Worm (Caenorhabditis elegans) whole organism, L3 larva: ENCODE measurements around the gene F54F2.7.
A peak's percentile ranks its signal among the peaks of the same experiment; 100 is the strongest.

Source experiments
- R02D3.7 ChIP-seq: fragments of 150-350 bp; optimal IDR thresholded peaks from 2 replicates; lab custom pipeline; 2014; ENCODE audit warnings: missing biosample characterization, missing genetic modification characterization
- ZK546.5 ChIP-seq: sonication (generic microtip); optimal IDR thresholded peaks from 2 replicates; lab custom pipeline; 2017; ENCODE audit warnings: missing biosample characterization, missing genetic modification characterization
- aly-2 ChIP-seq: fragments of 150-350 bp; optimal IDR thresholded peaks from 2 replicates; lab custom pipeline; 2014; ENCODE audit warnings: missing biosample characterization, missing genetic modification characterization
- ama-1 ChIP-seq: fragments of 150-350 bp; optimal IDR thresholded peaks from 2 replicates; lab custom pipeline; 2018
- ceh-16 ChIP-seq: sonication (generic microtip); optimal IDR thresholded peaks from 2 replicates; lab custom pipeline; 2017; ENCODE audit warnings: missing biosample characterization, missing genetic modification characterization
- ceh-28 ChIP-seq: fragments of 150-350 bp; optimal IDR thresholded peaks from 2 replicates; lab custom pipeline; 2014; ENCODE audit warnings: missing biosample characterization, missing genetic modification reagents, missing genetic modification characterization
- ceh-82 ChIP-seq: fragments of 150-350 bp; optimal IDR thresholded peaks from 2 replicates; lab custom pipeline; 2014; ENCODE audit warnings: missing biosample characterization, missing genetic modification characterization
- ceh-9 ChIP-seq: sonication (generic microtip); optimal IDR thresholded peaks from 2 replicates; lab custom pipeline; 2018; ENCODE audit warnings: missing biosample characterization, missing genetic modification characterization
- daf-12 ChIP-seq: fragments of 150-350 bp; optimal IDR thresholded peaks from 2 replicates; lab custom pipeline; 2014; ENCODE audit warnings: missing biosample characterization, missing genetic modification reagents, missing genetic modification characterization
- egl-27 ChIP-seq: sonication (generic microtip); optimal IDR thresholded peaks from 4 replicates; lab custom pipeline; 2017; ENCODE audit warnings: missing biosample characterization, missing genetic modification reagents, missing genetic modification characterization
- egl-5 ChIP-seq: fragments of 150-350 bp; optimal IDR thresholded peaks from 2 replicates; lab custom pipeline; 2017; ENCODE audit warnings: missing biosample characterization, missing genetic modification reagents, missing genetic modification characterization, inconsistent platforms
- elt-1 ChIP-seq: fragments of 150-350 bp; optimal IDR thresholded peaks from 2 replicates; lab custom pipeline; 2014; ENCODE audit warnings: missing biosample characterization, missing genetic modification characterization
- elt-2 ChIP-seq: sonication (generic microtip); optimal IDR thresholded peaks from 2 replicates; lab custom pipeline; 2016; ENCODE audit warnings: missing genetic modification reagents, mild to moderate bottlenecking, missing genetic modification characterization, missing compliant biosample characterization
- elt-3 ChIP-seq, 3 experiments: fragments of 150-350 bp in 1 of 3; sonication (generic microtip) in 2 of 3; optimal IDR thresholded peaks; 2 replicates in 2 of 3; 4 replicates in 1 of 3; lab custom pipeline; 2014 to 2017; ENCODE audit warnings: missing biosample characterization in 3 of 3, missing genetic modification characterization in 3 of 3
- eor-1 ChIP-seq, 2 experiments: fragments of 150-350 bp; optimal IDR thresholded peaks; 2 replicates each; lab custom pipeline; 2014 to 2018; ENCODE audit warnings: missing biosample characterization in 2 of 2, missing genetic modification characterization in 2 of 2
- fkh-10 ChIP-seq: sonication (generic microtip); optimal IDR thresholded peaks from 2 replicates; lab custom pipeline; 2017; ENCODE audit warnings: missing biosample characterization, missing genetic modification reagents, missing genetic modification characterization
- fkh-2 ChIP-seq: fragments of 150-350 bp; optimal IDR thresholded peaks from 2 replicates; lab custom pipeline; 2014; ENCODE audit warnings: missing biosample characterization, missing genetic modification reagents, missing genetic modification characterization
- fos-1 ChIP-seq: fragments of 150-350 bp; optimal IDR thresholded peaks from 2 replicates; lab custom pipeline; 2014; ENCODE audit warnings: missing biosample characterization, missing genetic modification characterization
- hmg-11 ChIP-seq: sonication (generic microtip); optimal IDR thresholded peaks from 2 replicates; lab custom pipeline; 2016; ENCODE audit warnings: missing genetic modification characterization, missing compliant biosample characterization
- jun-1 ChIP-seq: fragments of 150-350 bp; optimal IDR thresholded peaks from 2 replicates; lab custom pipeline; 2014; ENCODE audit warnings: missing biosample characterization, missing genetic modification reagents, missing genetic modification characterization
- lin-15B ChIP-seq: fragments of 150-350 bp; optimal IDR thresholded peaks from 2 replicates; lab custom pipeline; 2014; ENCODE audit warnings: missing biosample characterization, missing genetic modification characterization
- lin-39 ChIP-seq: fragments of 150-350 bp; optimal IDR thresholded peaks from 2 replicates; lab custom pipeline; 2018; ENCODE audit warnings: missing biosample characterization, missing genetic modification reagents, missing genetic modification characterization
- lsy-12 ChIP-seq: sonication (generic microtip); optimal IDR thresholded peaks from 2 replicates; lab custom pipeline; 2016; ENCODE audit warnings: mild to moderate bottlenecking, missing genetic modification characterization, missing compliant biosample characterization
- mdl-1 ChIP-seq: fragments of 150-350 bp; optimal IDR thresholded peaks from 2 replicates; lab custom pipeline; 2014; ENCODE audit warnings: missing biosample characterization, missing genetic modification characterization
- mml-1 ChIP-seq: fragments of 150-350 bp; sonication (generic microtip); optimal IDR thresholded peaks from 3 replicates; lab custom pipeline; 2014; ENCODE audit warnings: missing biosample characterization, missing genetic modification characterization
- nfya-1 ChIP-seq: sonication (generic microtip); optimal IDR thresholded peaks from 2 replicates; lab custom pipeline; 2017; ENCODE audit warnings: missing genetic modification characterization, mild to moderate bottlenecking, missing compliant biosample characterization, antibody characterized with exemption, moderate library complexity; ENCODE audit not compliant: insufficient read depth
- nhr-11 ChIP-seq: fragments of 150-350 bp; optimal IDR thresholded peaks from 2 replicates; lab custom pipeline; 2014; ENCODE audit warnings: missing biosample characterization, missing genetic modification characterization
- nhr-12 ChIP-seq: fragments of 150-350 bp; optimal IDR thresholded peaks from 2 replicates; lab custom pipeline; 2014; ENCODE audit warnings: missing biosample characterization, missing genetic modification characterization
- nhr-23 ChIP-seq: fragments of 150-350 bp; optimal IDR thresholded peaks from 2 replicates; lab custom pipeline; 2014; ENCODE audit warnings: missing biosample characterization, missing genetic modification reagents, missing genetic modification characterization
- nhr-237 ChIP-seq: fragments of 150-350 bp; optimal IDR thresholded peaks from 2 replicates; lab custom pipeline; 2014; ENCODE audit warnings: missing biosample characterization, missing genetic modification characterization
- nhr-25 ChIP-seq: sonication (generic microtip); optimal IDR thresholded peaks from 2 replicates; lab custom pipeline; 2017; ENCODE audit warnings: missing biosample characterization, missing genetic modification characterization
- nhr-28 ChIP-seq: fragments of 150-350 bp; optimal IDR thresholded peaks from 2 replicates; lab custom pipeline; 2014; ENCODE audit warnings: missing biosample characterization, missing genetic modification characterization
- nhr-43 ChIP-seq: sonication (generic microtip); optimal IDR thresholded peaks from 2 replicates; lab custom pipeline; 2016; ENCODE audit warnings: mild to moderate bottlenecking, missing genetic modification characterization, missing compliant biosample characterization; ENCODE audit not compliant: poor library complexity, severe bottlenecking
- nhr-67 ChIP-seq: fragments of 150-350 bp; optimal IDR thresholded peaks from 2 replicates; lab custom pipeline; 2014; ENCODE audit warnings: missing biosample characterization, missing genetic modification characterization
- nhr-76 ChIP-seq: fragments of 150-350 bp; sonication (generic microtip); optimal IDR thresholded peaks from 5 replicates; lab custom pipeline; 2014; ENCODE audit warnings: missing biosample characterization, missing genetic modification characterization
- nhr-77 ChIP-seq: fragments of 150-350 bp; optimal IDR thresholded peaks from 2 replicates; lab custom pipeline; 2014; ENCODE audit warnings: missing biosample characterization, missing genetic modification characterization
- pha-4 ChIP-seq: fragments of 150-350 bp; optimal IDR thresholded peaks from 2 replicates; lab custom pipeline; 2014; ENCODE audit warnings: missing biosample characterization, missing genetic modification reagents, missing genetic modification characterization
- pqm-1 ChIP-seq: fragments of 150-350 bp; optimal IDR thresholded peaks from 2 replicates; lab custom pipeline; 2017; ENCODE audit warnings: missing biosample characterization, missing genetic modification characterization, inconsistent platforms
- sea-2 ChIP-seq: fragments of 150-350 bp; sonication (generic microtip); optimal IDR thresholded peaks from 4 replicates; lab custom pipeline; 2014; ENCODE audit warnings: missing biosample characterization, missing genetic modification reagents, missing genetic modification characterization
- skn-1 ChIP-seq: fragments of 150-350 bp; optimal IDR thresholded peaks from 2 replicates; lab custom pipeline; 2014; ENCODE audit warnings: missing biosample characterization, missing genetic modification characterization
- snpc-4 ChIP-seq: fragments of 150-350 bp; optimal IDR thresholded peaks from 2 replicates; lab custom pipeline; 2014; ENCODE audit warnings: missing biosample characterization, missing genetic modification characterization
- tbx-2 ChIP-seq: sonication (generic microtip); optimal IDR thresholded peaks from 2 replicates; lab custom pipeline; 2016; ENCODE audit warnings: mild to moderate bottlenecking, missing genetic modification characterization, missing compliant biosample characterization
- unc-39 ChIP-seq: sonication (generic microtip); optimal IDR thresholded peaks from 4 replicates; lab custom pipeline; 2017; ENCODE audit warnings: missing biosample characterization, missing genetic modification characterization
- unc-62 ChIP-seq: fragments of 150-350 bp; sonication (generic microtip); optimal IDR thresholded peaks from 4 replicates; lab custom pipeline; 2014; ENCODE audit warnings: missing biosample characterization, missing genetic modification reagents, missing genetic modification characterization
- zag-1 ChIP-seq: fragments of 150-350 bp; optimal IDR thresholded peaks from 2 replicates; lab custom pipeline; 2014; ENCODE audit warnings: missing biosample characterization, missing genetic modification characterization
- ztf-11 ChIP-seq: fragments of 150-350 bp; optimal IDR thresholded peaks from 2 replicates; lab custom pipeline; 2014; ENCODE audit warnings: missing biosample characterization, missing genetic modification characterization
- ztf-4 ChIP-seq: fragments of 150-350 bp; optimal IDR thresholded peaks from 2 replicates; lab custom pipeline; 2014; ENCODE audit warnings: missing biosample characterization, missing genetic modification characterization

The F54F2.7 gene

ce11 chrIII:8794793-8795192 is 12.4 kb downstream of the F54F2.7 start:
- TF ChIP-seq egl-27 (tag; lab: Kevin White, UChicago) (peak; percentile 42), nhr-12 (tag; lab: Kevin White, UChicago) (no peak), nhr-67 (tag; lab: Kevin White, UChicago) (no peak), ama-1 (peak; percentile 77), zag-1 (tag; lab: Kevin White, UChicago) (no peak), nhr-76 (tag; lab: Kevin White, UChicago) (no peak), nhr-43 (tag; lab: Kevin White, UChicago) (peak; percentile 69), lin-39 (tag; lab: Kevin White, UChicago) (peak; percentile 79), nhr-11 (tag; lab: Kevin White, UChicago) (no peak), nhr-28 (tag; lab: Kevin White, UChicago) (no peak), pqm-1 (peak; percentile 20), lin-15B (tag; lab: Kevin White, UChicago) (peak; percentile 49), ztf-11 (no peak), ceh-16 (tag; lab: Kevin White, UChicago) (no peak), fos-1 (tag; lab: Kevin White, UChicago) (no peak), ceh-82 (tag; lab: Kevin White, UChicago) (no peak), nhr-25 (tag; lab: Kevin White, UChicago) (peak; percentile 91), pha-4 (tag; lab: Kevin White, UChicago) (peak; percentile 95), hmg-11 (peak; percentile 79), aly-2 (tag; lab: Kevin White, UChicago) (no peak), elt-2 (peak; percentile 75), elt-1 (tag; lab: Kevin White, UChicago) (peak; percentile 52), ceh-9 (tag; lab: Kevin White, UChicago) (no peak), elt-3 (tag; optimal IDR thresholded peaks at IDR 0.05; lab: Kevin White, UChicago) (no peak), sea-2 (no peak), daf-12 (tag; lab: Kevin White, UChicago) (no peak), unc-39 (tag; lab: Kevin White, UChicago) (no peak), lsy-12 (tag; lab: Kevin White, UChicago) (peak; percentile 87), nhr-23 (tag; lab: Kevin White, UChicago) (peak; percentile 86), ztf-4 (no peak), unc-62 (GFP tag; lab: Kevin White, UChicago) (no peak), nhr-237 (tag; lab: Kevin White, UChicago) (no peak), tbx-2 (no peak), ZK546.5 (tag; lab: Kevin White, UChicago) (no peak), nfya-1 (tag; lab: Kevin White, UChicago) (peak; percentile 68), fkh-2 (no peak), ceh-28 (peak; percentile 17), nhr-77 (no peak), mdl-1 (tag; lab: Kevin White, UChicago) (peak; percentile 31), skn-1 (tag; lab: Kevin White, UChicago) (peak; percentile 33), R02D3.7 (tag; lab: Kevin White, UChicago) (peak; percentile 30), egl-5 (tag; lab: Kevin White, UChicago) (peak; percentile 31), eor-1 (tag; optimal IDR thresholded peaks at IDR 0.05; lab: Kevin White, UChicago) (no peak), snpc-4 (tag; lab: Kevin White, UChicago) (peak; percentile 72), mml-1 (no peak), fkh-10 (GFP tag; lab: Kevin White, UChicago) (no peak), jun-1 (tag; lab: Kevin White, UChicago) (peak; percentile 86)
